Fruit fly (Drosophila melanogaster) whole organism, embryonic: ENCODE results near the gene CG14915.

Source experiments
- ATbp ChIP-seq: fragments of 200-800 bp; sonication (Bioruptor generic); optimal IDR thresholded peaks from 2 replicates; lab custom pipeline; 2017; ENCODE audit warnings: missing biosample characterization, mild to moderate bottlenecking, missing genetic modification characterization, missing genetic modification reagents
- Abd-B ChIP-seq: fragments of 200-800 bp; sonication (Bioruptor generic); optimal IDR thresholded peaks from 2 replicates; lab custom pipeline; 2018; ENCODE audit warnings: missing biosample characterization, mild to moderate bottlenecking, missing genetic modification characterization, moderate library complexity
- Awh ChIP-seq: fragments of 200-800 bp; sonication (Bioruptor generic); IDR thresholded peaks from 2 replicates; pipeline ENCODE4, ENCODE4 v1.3.6; 2022; ENCODE audit warnings: missing biosample characterization, missing genetic modification characterization
- CG10209 ChIP-seq: fragments of 200-800 bp; sonication (Bioruptor generic); optimal IDR thresholded peaks from 3 replicates; lab custom pipeline; 2017; ENCODE audit warnings: missing biosample characterization, mild to moderate bottlenecking, missing genetic modification characterization, missing genetic modification reagents
- CG10431 ChIP-seq: fragments of 200-800 bp; sonication (Bioruptor generic); optimal IDR thresholded peaks from 3 replicates; lab custom pipeline; 2018; ENCODE audit warnings: missing biosample characterization, mild to moderate bottlenecking, missing genetic modification characterization
- CG11456 ChIP-seq: fragments of 200-800 bp; sonication (Bioruptor generic); IDR thresholded peaks from 3 replicates; pipeline ENCODE4 v1.3.6; 2022; ENCODE audit warnings: missing biosample characterization, missing genetic modification characterization
- CG11560 ChIP-seq: fragments of 200-800 bp; sonication (Bioruptor generic); IDR thresholded peaks from 3 replicates; pipeline ENCODE4 v1.3.6; 2022; ENCODE audit warnings: missing biosample characterization, missing genetic modification characterization
- CG11695 ChIP-seq: fragments of 200-800 bp; sonication (Bioruptor generic); IDR thresholded peaks from 3 replicates; pipeline ENCODE4 v1.3.6; 2022; ENCODE audit warnings: missing biosample characterization, missing genetic modification characterization
- CG13287 ChIP-seq: fragments of 200-800 bp; sonication (Bioruptor generic); IDR thresholded peaks from 2 replicates; pipeline ENCODE4 v1.3.6; 2022; ENCODE audit warnings: missing biosample characterization, missing genetic modification characterization; ENCODE audit not compliant: partially characterized antibody
- CG14014 ChIP-seq: fragments of 200-800 bp; sonication (Bioruptor generic); IDR thresholded peaks from 2 replicates; pipeline ENCODE4 v1.3.6; 2022; ENCODE audit warnings: missing biosample characterization, missing genetic modification characterization
- CG1529 ChIP-seq: fragments of 200-800 bp; sonication (Bioruptor generic); optimal IDR thresholded peaks from 3 replicates; lab custom pipeline; 2018; ENCODE audit warnings: missing biosample characterization, missing genetic modification characterization
- CG15514 ChIP-seq: fragments of 200-800 bp; sonication (Bioruptor generic); optimal IDR thresholded peaks from 3 replicates; lab custom pipeline; 2017; ENCODE audit warnings: missing biosample characterization, missing genetic modification characterization, mild to moderate bottlenecking, moderate library complexity, missing genetic modification reagents
- CG1647 ChIP-seq: fragments of 200-800 bp; sonication (Bioruptor generic); optimal IDR thresholded peaks from 3 replicates; lab custom pipeline; 2016; ENCODE audit warnings: missing biosample characterization, missing genetic modification characterization
- CG17186 ChIP-seq: fragments of 200-800 bp; sonication (Bioruptor generic); optimal IDR thresholded peaks from 3 replicates; lab custom pipeline; 2017; ENCODE audit warnings: missing biosample characterization, missing genetic modification reagents, missing genetic modification characterization
- CG17802 ChIP-seq: fragments of 200-800 bp; sonication (Bioruptor generic); optimal IDR thresholded peaks from 2 replicates; lab custom pipeline; 2018; ENCODE audit warnings: missing biosample characterization, mild to moderate bottlenecking, missing genetic modification characterization, moderate library complexity
- CG17829 ChIP-seq: fragments of 200-800 bp; optimal IDR thresholded peaks from 2 replicates; lab custom pipeline; 2019; ENCODE audit warnings: missing biosample characterization, mild to moderate bottlenecking, missing genetic modification characterization, moderate library complexity
- CG2712 ChIP-seq: fragments of 200-800 bp; optimal IDR thresholded peaks from 3 replicates; lab custom pipeline; 2019; ENCODE audit warnings: missing biosample characterization, mild to moderate bottlenecking, missing genetic modification characterization, moderate library complexity
- CG33213 ChIP-seq: fragments of 200-800 bp; sonication (Bioruptor generic); optimal IDR thresholded peaks from 3 replicates; lab custom pipeline; 2016; ENCODE audit warnings: missing biosample characterization, missing genetic modification characterization
- CG43689 ChIP-seq: fragments of 200-800 bp; sonication (Bioruptor generic); IDR thresholded peaks from 2 replicates; pipeline ENCODE4 v1.3.6; 2022; ENCODE audit warnings: missing biosample characterization, missing genetic modification characterization
- CG4424 ChIP-seq: fragments of 200-800 bp; sonication (Bioruptor generic); optimal IDR thresholded peaks from 3 replicates; lab custom pipeline; 2016; ENCODE audit warnings: missing biosample characterization, missing genetic modification characterization
- CG6254 ChIP-seq: fragments of 200-800 bp; sonication (Bioruptor generic); optimal IDR thresholded peaks from 3 replicates; lab custom pipeline; 2017; ENCODE audit warnings: mild to moderate bottlenecking, missing biosample characterization, missing genetic modification reagents, missing genetic modification characterization
- CG8924 ChIP-seq: fragments of 200-800 bp; optimal IDR thresholded peaks from 3 replicates; lab custom pipeline; 2019; ENCODE audit warnings: missing biosample characterization, mild to moderate bottlenecking, missing genetic modification characterization, moderate library complexity
- CG9817 ChIP-seq: fragments of 200-800 bp; sonication (Bioruptor generic); optimal IDR thresholded peaks from 2 replicates; lab custom pipeline; 2018; ENCODE audit warnings: missing biosample characterization, mild to moderate bottlenecking, missing genetic modification characterization, moderate library complexity
- D19A ChIP-seq: fragments of 200-800 bp; optimal IDR thresholded peaks from 3 replicates; lab custom pipeline; 2019; ENCODE audit warnings: missing biosample characterization, mild to moderate bottlenecking, missing genetic modification characterization, moderate library complexity
- Dp ChIP-seq: fragments of 200-800 bp; sonication (Bioruptor generic); optimal IDR thresholded peaks from 2 replicates; lab custom pipeline; 2018; ENCODE audit warnings: missing biosample characterization, mild to moderate bottlenecking, missing genetic modification characterization, moderate library complexity
- Dref ChIP-seq: fragments of 200-800 bp; sonication (Bioruptor generic); IDR thresholded peaks from 2 replicates; pipeline ENCODE4 v1.3.6; 2022; ENCODE audit warnings: missing biosample characterization, missing genetic modification characterization
- Drgx ChIP-seq: fragments of 200-800 bp; sonication (Bioruptor generic); IDR thresholded peaks from 2 replicates; pipeline ENCODE4 v1.3.6; 2022; ENCODE audit warnings: missing biosample characterization, missing genetic modification characterization
- Elba2 ChIP-seq: fragments of 200-800 bp; sonication (Bioruptor generic); optimal IDR thresholded peaks from 3 replicates; lab custom pipeline; 2016; ENCODE audit warnings: missing biosample characterization, missing genetic modification characterization
- Gsc ChIP-seq: fragments of 200-800 bp; sonication (Bioruptor generic); IDR thresholded peaks from 2 replicates; pipeline ENCODE4 v1.3.6; 2022; ENCODE audit warnings: missing biosample characterization, missing genetic modification characterization
- Gug ChIP-seq: fragments of 200-800 bp; sonication (Bioruptor generic); IDR thresholded peaks from 4 replicates; pipeline ENCODE4 v1.3.6; 2022; ENCODE audit warnings: missing biosample characterization, missing genetic modification characterization
- HHEX ChIP-seq: fragments of 200-800 bp; sonication (Bioruptor generic); optimal IDR thresholded peaks from 3 replicates; lab custom pipeline; 2017; ENCODE audit warnings: missing biosample characterization, mild to moderate bottlenecking, missing genetic modification characterization, missing genetic modification reagents
- Lim3 ChIP-seq: fragments of 200-800 bp; sonication (Bioruptor generic); IDR thresholded peaks from 2 replicates; pipeline ENCODE4 v1.3.6; 2022; ENCODE audit warnings: missing biosample characterization, missing genetic modification characterization
- Opbp ChIP-seq: fragments of 200-800 bp; sonication (Bioruptor generic); IDR thresholded peaks from 3 replicates; pipeline ENCODE4 v1.3.6; 2022; ENCODE audit warnings: missing biosample characterization, missing genetic modification characterization; ENCODE audit not compliant: partially characterized antibody
- Rx ChIP-seq: fragments of 200-800 bp; sonication (Bioruptor generic); IDR thresholded peaks from 2 replicates; pipeline ENCODE4 v1.3.6; 2022; ENCODE audit warnings: missing biosample characterization, missing genetic modification characterization
- Scr ChIP-seq: fragments of 200-800 bp; sonication (Bioruptor generic); IDR thresholded peaks from 2 replicates; pipeline ENCODE4 v1.3.6; 2022; ENCODE audit warnings: missing biosample characterization, missing genetic modification characterization; ENCODE audit not compliant: partially characterized antibody
- Side ChIP-seq: fragments of 200-800 bp; sonication (Bioruptor generic); optimal IDR thresholded peaks from 2 replicates; lab custom pipeline; 2016; ENCODE audit warnings: missing biosample characterization, missing genetic modification characterization
- Sin3A ChIP-seq: fragments of >200 bp; optimal IDR thresholded peaks from 2 replicates; lab custom pipeline; 2018
- Spps ChIP-seq: fragments of 200-800 bp; sonication (Bioruptor generic); optimal IDR thresholded peaks from 2 replicates; lab custom pipeline; 2018; ENCODE audit warnings: missing biosample characterization, mild to moderate bottlenecking, missing genetic modification characterization
- Xbp1 ChIP-seq: fragments of 200-800 bp; sonication (Bioruptor generic); optimal IDR thresholded peaks from 3 replicates; lab custom pipeline; 2016; ENCODE audit warnings: missing biosample characterization, mild to moderate bottlenecking, missing genetic modification characterization
- aop ChIP-seq: fragments of 200-800 bp; sonication (Bioruptor generic); IDR thresholded peaks from 2 replicates; pipeline ENCODE4 v1.3.6; 2022; ENCODE audit warnings: missing biosample characterization, missing genetic modification characterization
- chn ChIP-seq: fragments of 200-800 bp; sonication (Bioruptor generic); optimal IDR thresholded peaks from 2 replicates; lab custom pipeline; 2016; ENCODE audit warnings: missing biosample characterization, missing genetic modification characterization
- gcm2 ChIP-seq: fragments of 200-800 bp; sonication (Bioruptor generic); optimal IDR thresholded peaks from 2 replicates; lab custom pipeline; 2016; ENCODE audit warnings: missing biosample characterization, missing genetic modification characterization
- ham ChIP-seq: fragments of 200-800 bp; sonication (Bioruptor generic); IDR thresholded peaks from 2 replicates; pipeline ENCODE4 v1.3.6; 2022; ENCODE audit warnings: missing biosample characterization, missing genetic modification characterization
- her ChIP-seq: fragments of 200-800 bp; sonication (Bioruptor generic); optimal IDR thresholded peaks from 2 replicates; lab custom pipeline; 2016; ENCODE audit warnings: missing biosample characterization, missing genetic modification characterization
- hth ChIP-seq: fragments of >200 bp; optimal IDR thresholded peaks from 2 replicates; lab custom pipeline; 2017; ENCODE audit warnings: inconsistent platforms
- mld ChIP-seq: fragments of 200-800 bp; sonication (Bioruptor generic); IDR thresholded peaks from 3 replicates; pipeline ENCODE4 v1.3.6; 2022; ENCODE audit warnings: missing biosample characterization, missing genetic modification characterization; ENCODE audit not compliant: partially characterized antibody
- nmo ChIP-seq: fragments of 200-800 bp; sonication (Bioruptor generic); optimal IDR thresholded peaks from 2 replicates; lab custom pipeline; 2018; ENCODE audit warnings: missing biosample characterization, mild to moderate bottlenecking, missing genetic modification characterization, moderate library complexity
- pb ChIP-seq: fragments of 200-800 bp; sonication (Bioruptor generic); optimal IDR thresholded peaks from 3 replicates; lab custom pipeline; 2016; ENCODE audit warnings: missing biosample characterization, missing genetic modification characterization
- shn ChIP-seq: fragments of 200-800 bp; sonication (Bioruptor generic); optimal IDR thresholded peaks from 3 replicates; lab custom pipeline; 2016; ENCODE audit warnings: missing biosample characterization, missing genetic modification characterization
- sug ChIP-seq: fragments of 200-800 bp; optimal IDR thresholded peaks from 2 replicates; lab custom pipeline; 2019; ENCODE audit warnings: missing biosample characterization, mild to moderate bottlenecking, missing genetic modification characterization, moderate library complexity
- tup ChIP-seq: fragments of 200-800 bp; sonication (Bioruptor generic); optimal IDR thresholded peaks from 2 replicates; lab custom pipeline; 2016; ENCODE audit warnings: missing biosample characterization, mild to moderate bottlenecking, missing genetic modification characterization, moderate library complexity

Gene CG14915

dm6 chr2L:11106562-11106962, 35.7 kb downstream of the CG14915 start, which contains the start of gene Reps (continued):
- TF ChIP-seq Xbp1, result peak; percentile 99
- TF ChIP-seq CG10209, result peak; percentile 99
- peak; percentile 97 for TF ChIP-seq tup (GFP tag; lab: Kevin White, UChicago)
- peak; percentile 97 for TF ChIP-seq sug
- TF ChIP-seq shn (GFP tag; lab: Kevin White, UChicago), result peak; percentile 96
- TF ChIP-seq gcm2 (GFP tag; lab: Kevin White, UChicago), result peak; percentile 95
- TF ChIP-seq CG33213 (GFP tag; lab: Kevin White, UChicago), result peak; percentile 97
- peak; percentile 99 for TF ChIP-seq CG4424 (GFP tag; lab: Kevin White, UChicago)
- TF ChIP-seq Scr, result peak; percentile 71
- peak; percentile 97 for TF ChIP-seq CG43689 (GFP tag; lab: Robert Waterston, UW)
- TF ChIP-seq Awh (GFP tag; lab: Robert Waterston, UW), result peak; percentile 99
- peak; percentile 55 for TF ChIP-seq Dp (GFP tag; lab: Kevin White, UChicago)
- TF ChIP-seq CG9817 (tag; lab: Kevin White, UChicago), result peak; percentile 98
- peak; percentile 99 for TF ChIP-seq Abd-B
- TF ChIP-seq CG17186 (GFP tag; lab: Kevin White, UChicago), result peak; percentile 97
- TF ChIP-seq hth, result no peak
- peak; percentile 99 for TF ChIP-seq CG15514 (GFP tag; lab: Kevin White, UChicago)
- TF ChIP-seq Sin3A (lab: Kevin White, UChicago), result peak; percentile 96
- peak; percentile 96 for TF ChIP-seq Side
- TF ChIP-seq CG14014 (GFP tag; lab: Robert Waterston, UW), result peak; percentile 98
- TF ChIP-seq mld (GFP tag; lab: Robert Waterston, UW), result peak; percentile 64; the same call in 1 of the 3 replicates
- TF ChIP-seq Drgx, result peak; percentile 98
- TF ChIP-seq Lim3 (GFP tag; lab: Robert Waterston, UW), result peak; percentile 96
- TF ChIP-seq CG17829 (tag; lab: Kevin White, UChicago), result peak; percentile 99
- TF ChIP-seq CG11695, result peak; percentile 99
- TF ChIP-seq HHEX (GFP tag; lab: Kevin White, UChicago), result peak; percentile 98
- peak; percentile 98 for TF ChIP-seq Elba2 (GFP tag; lab: Kevin White, UChicago)
- TF ChIP-seq CG11560 (tag; lab: Robert Waterston, UW), result peak; percentile 94
- peak; percentile 91 for TF ChIP-seq CG17802 (tag; lab: Kevin White, UChicago)
- TF ChIP-seq chn (GFP tag; lab: Kevin White, UChicago), result peak; percentile 99
- peak; percentile 100 for TF ChIP-seq nmo (GFP tag; lab: Kevin White, UChicago)
- TF ChIP-seq Opbp (GFP tag; lab: Robert Waterston, UW), result peak; percentile 15; the same call in 1 of the 3 replicates
- TF ChIP-seq her (GFP tag; lab: Kevin White, UChicago), result peak; percentile 88
- TF ChIP-seq CG13287 (GFP tag; lab: Robert Waterston, UW), result peak; percentile 81
- peak; percentile 98 for TF ChIP-seq Rx (GFP tag; lab: Robert Waterston, UW)
- TF ChIP-seq CG1647, result peak; percentile 98
- peak; percentile 98 for TF ChIP-seq Gsc (GFP tag; lab: Robert Waterston, UW)
- peak; percentile 90 for TF ChIP-seq Dref (GFP tag; lab: Robert Waterston, UW)
- peak; percentile 95 for TF ChIP-seq ham
- TF ChIP-seq CG10431 (GFP tag; lab: Kevin White, UChicago), result peak; percentile 94
- peak; percentile 96 for TF ChIP-seq CG6254
- TF ChIP-seq Gug (GFP tag; lab: Robert Waterston, UW), result peak; percentile 99
- peak; percentile 96 for TF ChIP-seq CG1529 (GFP tag; lab: Kevin White, UChicago)
- TF ChIP-seq pb (GFP tag; lab: Kevin White, UChicago), result peak; percentile 90
- peak; percentile 94 for TF ChIP-seq D19A
- peak; percentile 96 for TF ChIP-seq ATbp (GFP tag; lab: Kevin White, UChicago)
- TF ChIP-seq aop (GFP tag; lab: Robert Waterston, UW), result peak; percentile 91
- peak; percentile 98 for TF ChIP-seq Spps (tag; lab: Kevin White, UChicago)
- peak; percentile 99 for TF ChIP-seq CG2712 (tag; lab: Kevin White, UChicago)
- TF ChIP-seq CG11456 (GFP tag; lab: Robert Waterston, UW), result peak; percentile 99
- peak; percentile 98 for TF ChIP-seq CG8924 (tag; lab: Kevin White, UChicago)
